Worm (Caenorhabditis elegans): ENCODE results near the gene rcat-1.

DNA sequence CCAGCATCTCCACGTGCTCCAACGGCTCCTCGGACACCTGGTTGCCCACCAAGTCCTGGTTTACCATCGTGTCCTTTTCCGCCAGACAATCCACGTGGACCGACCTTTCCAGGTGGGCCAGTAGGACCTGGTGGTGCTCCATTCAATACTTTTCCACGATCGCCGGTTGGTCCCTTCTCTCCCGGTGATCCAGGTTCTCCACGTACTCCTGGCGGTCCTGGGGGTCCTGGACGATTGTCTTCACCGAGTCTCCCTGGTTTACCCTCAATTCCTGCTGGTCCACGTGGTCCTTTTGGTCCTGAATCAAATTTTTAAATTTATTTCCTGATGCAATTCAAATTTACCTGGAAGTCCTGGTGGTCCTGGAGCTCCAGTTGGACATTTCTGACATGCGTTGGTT is 3.1 kb upstream of the rcat-1 start:
- TF ChIP-seq nhr-2 (tag; optimal IDR thresholded peaks at IDR 0.05) = no peak
- no peak for TF ChIP-seq mab-5 (tag; optimal IDR thresholded peaks at IDR 0.05)
- no peak for TF ChIP-seq nhr-237 (tag; optimal IDR thresholded peaks at IDR 0.05)
- no peak for TF ChIP-seq unc-62 (GFP tag; optimal IDR thresholded peaks at IDR 0.05)
- no peak for TF ChIP-seq lsy-2 (tag; optimal IDR thresholded peaks at IDR 0.05)
- no peak for TF ChIP-seq mep-1 (tag; optimal IDR thresholded peaks at IDR 0.05)
- TF ChIP-seq snpc-4 (tag; optimal IDR thresholded peaks at IDR 0.05) = no peak
- TF ChIP-seq pha-4 (tag; optimal IDR thresholded peaks at IDR 0.05) = no peak
- TF ChIP-seq lin-13 (tag; optimal IDR thresholded peaks at IDR 0.05) = no peak
- no peak for TF ChIP-seq ztf-11 (tag; optimal IDR thresholded peaks at IDR 0.05)
- no peak for TF ChIP-seq elt-1 (tag; optimal IDR thresholded peaks at IDR 0.05; ENCODE audit: borderline replicate concordance, insufficient read depth)
- TF ChIP-seq nhr-28 (tag; optimal IDR thresholded peaks at IDR 0.05) = no peak
- no peak for TF ChIP-seq elt-3 (tag; optimal IDR thresholded peaks at IDR 0.05)
